Fruit fly (Drosophila melanogaster): Measurements from ENCODE around the gene Oseg5.
A peak's percentile ranks its signal among the peaks of the same experiment; 100 is the strongest.

The Oseg5 gene

dm6 chr2L:20805624-20806339 is 29.9 kb downstream of the Oseg5 start:
- TF ChIP-seq CG7101 (tag; optimal IDR thresholded peaks at IDR 0.05) (peak; percentile 82), CG14711 (tag; optimal IDR thresholded peaks at IDR 0.05) (peak; percentile 81), CG7045 (GFP tag; optimal IDR thresholded peaks at IDR 0.05) (peak; percentile 45), cic (GFP tag; optimal IDR thresholded peaks at IDR 0.05) (no peak), pad (GFP tag; optimal IDR thresholded peaks at IDR 0.05) (peak; percentile 64), ovo (GFP tag; optimal IDR thresholded peaks at IDR 0.05) (no peak), CG12768 (GFP tag; optimal IDR thresholded peaks at IDR 0.05) (peak; percentile 73), Hr96 (GFP tag; optimal IDR thresholded peaks at IDR 0.05) (no peak), kay (GFP tag; ENCODE audit: borderline replicate concordance) (peak; percentile 70), cnc (optimal IDR thresholded peaks at IDR 0.05) (no peak), CG1620 (GFP tag; optimal IDR thresholded peaks at IDR 0.05) (peak; percentile 32), Clk (GFP tag; optimal IDR thresholded peaks at IDR 0.05) (no peak), Mnt (GFP tag; optimal IDR thresholded peaks at IDR 0.05) (peak; percentile 20), CG11617 (GFP tag; optimal IDR thresholded peaks at IDR 0.05) (peak; percentile 75), toe (GFP tag; optimal IDR thresholded peaks at IDR 0.05) (no peak), Crg-1 (GFP tag; optimal IDR thresholded peaks at IDR 0.05) (peak; percentile 51), CG33017 (tag; optimal IDR thresholded peaks at IDR 0.05) (peak; percentile 72), CG5204 (GFP tag; optimal IDR thresholded peaks at IDR 0.05) (peak; percentile 64), tj (GFP tag; optimal IDR thresholded peaks at IDR 0.05) (peak; percentile 93), bab1 (GFP tag; optimal IDR thresholded peaks at IDR 0.05) (peak; percentile 91)

dm6 chr2L:20803733-20804164 is 31.9 kb downstream of the Oseg5 start:
- TF ChIP-seq CG14711 (tag; optimal IDR thresholded peaks at IDR 0.05) (no peak), CG12768 (GFP tag; optimal IDR thresholded peaks at IDR 0.05) (no peak), cnc (optimal IDR thresholded peaks at IDR 0.05) (no peak), CG7101 (tag; optimal IDR thresholded peaks at IDR 0.05) (no peak), kay (GFP tag; ENCODE audit: borderline replicate concordance) (no peak), CG1620 (GFP tag; optimal IDR thresholded peaks at IDR 0.05) (no peak)

dm6 chr2L:20802839-20803238 is 32.8 kb downstream of the Oseg5 start:
- TF ChIP-seq CG7045 (GFP tag; optimal IDR thresholded peaks at IDR 0.05) (no peak), bab1 (GFP tag; optimal IDR thresholded peaks at IDR 0.05) (no peak), ovo (GFP tag; optimal IDR thresholded peaks at IDR 0.05) (no peak), Crg-1 (GFP tag; optimal IDR thresholded peaks at IDR 0.05) (no peak), Clk (GFP tag; optimal IDR thresholded peaks at IDR 0.05) (no peak), pad (GFP tag; optimal IDR thresholded peaks at IDR 0.05) (no peak)

dm6 chr2L:20802204-20802603 is 33.4 kb downstream of the Oseg5 start:
- TF ChIP-seq bab1 (GFP tag; optimal IDR thresholded peaks at IDR 0.05) (no peak), CG33017 (tag; optimal IDR thresholded peaks at IDR 0.05) (no peak), Hr96 (GFP tag; optimal IDR thresholded peaks at IDR 0.05) (no peak), CG11617 (GFP tag; optimal IDR thresholded peaks at IDR 0.05) (no peak), cic (GFP tag; optimal IDR thresholded peaks at IDR 0.05) (no peak), CG12768 (GFP tag; optimal IDR thresholded peaks at IDR 0.05) (no peak), CG14711 (tag; optimal IDR thresholded peaks at IDR 0.05) (no peak), CG7101 (tag; optimal IDR thresholded peaks at IDR 0.05) (no peak), pad (GFP tag; optimal IDR thresholded peaks at IDR 0.05) (no peak), Clk (GFP tag; optimal IDR thresholded peaks at IDR 0.05) (no peak), kay (GFP tag; ENCODE audit: borderline replicate concordance) (no peak), Mnt (GFP tag; optimal IDR thresholded peaks at IDR 0.05) (no peak), CG7045 (GFP tag; optimal IDR thresholded peaks at IDR 0.05) (no peak), Crg-1 (GFP tag; optimal IDR thresholded peaks at IDR 0.05) (no peak), cnc (optimal IDR thresholded peaks at IDR 0.05) (no peak), CG1620 (GFP tag; optimal IDR thresholded peaks at IDR 0.05) (no peak), ovo (GFP tag; optimal IDR thresholded peaks at IDR 0.05) (no peak), CG5204 (GFP tag; optimal IDR thresholded peaks at IDR 0.05) (no peak), toe (GFP tag; optimal IDR thresholded peaks at IDR 0.05) (no peak), tj (GFP tag; optimal IDR thresholded peaks at IDR 0.05) (no peak)

dm6 chr2L:20801801-20802200 is 33.8 kb downstream of the Oseg5 start:
- TF ChIP-seq kay (GFP tag; ENCODE audit: borderline replicate concordance): no peak
- no peak for TF ChIP-seq CG7045 (GFP tag; optimal IDR thresholded peaks at IDR 0.05)
- TF ChIP-seq Crg-1 (GFP tag; optimal IDR thresholded peaks at IDR 0.05): no peak
- TF ChIP-seq toe (GFP tag; optimal IDR thresholded peaks at IDR 0.05): no peak
- TF ChIP-seq CG11617 (GFP tag; optimal IDR thresholded peaks at IDR 0.05): no peak
- TF ChIP-seq CG33017 (tag; optimal IDR thresholded peaks at IDR 0.05): no peak
- TF ChIP-seq CG12768 (GFP tag; optimal IDR thresholded peaks at IDR 0.05): no peak
- TF ChIP-seq cnc (optimal IDR thresholded peaks at IDR 0.05): no peak
- TF ChIP-seq bab1 (GFP tag; optimal IDR thresholded peaks at IDR 0.05): no peak
- no peak for TF ChIP-seq pad (GFP tag; optimal IDR thresholded peaks at IDR 0.05)
- TF ChIP-seq cic (GFP tag; optimal IDR thresholded peaks at IDR 0.05): no peak
- no peak for TF ChIP-seq Hr96 (GFP tag; optimal IDR thresholded peaks at IDR 0.05)

- no peak for TF ChIP-seq Mnt (GFP tag; optimal IDR thresholded peaks at IDR 0.05)
- TF ChIP-seq CG7045 (GFP tag; optimal IDR thresholded peaks at IDR 0.05): no peak
- TF ChIP-seq CG14711 (tag; optimal IDR thresholded peaks at IDR 0.05): peak; percentile 7
- peak; percentile 3 for TF ChIP-seq CG33017 (tag; optimal IDR thresholded peaks at IDR 0.05)
- no peak for TF ChIP-seq toe (GFP tag; optimal IDR thresholded peaks at IDR 0.05)
- TF ChIP-seq CG1620 (GFP tag; optimal IDR thresholded peaks at IDR 0.05): no peak
- peak; percentile 4 for TF ChIP-seq ovo (GFP tag; optimal IDR thresholded peaks at IDR 0.05)
- peak; percentile 97 for TF ChIP-seq pad (GFP tag; optimal IDR thresholded peaks at IDR 0.05)
- TF ChIP-seq tj (GFP tag; optimal IDR thresholded peaks at IDR 0.05): peak; percentile 46
These were observed 35.4 kb downstream of the Oseg5 start for dm6 chr2L:20799991-20800897.
